Fruit fly (Drosophila melanogaster) whole organism, prepupa: ENCODE results near the gene rdgB.

Experiments used
- Blimp-1 ChIP-seq: fragments of 200-800 bp; sonication (Bioruptor generic); optimal IDR thresholded peaks from 3 replicates; lab custom pipeline; 2017; ENCODE audit warnings: missing biosample characterization, missing genetic modification characterization, mild to moderate bottlenecking, moderate library complexity, missing genetic modification reagents
- CG10631 ChIP-seq: fragments of 200-800 bp; sonication (Bioruptor generic); optimal IDR thresholded peaks from 2 replicates; lab custom pipeline; 2016; ENCODE audit warnings: missing biosample characterization, missing genetic modification characterization
- CG11762 ChIP-seq: fragments of 200-800 bp; sonication (Bioruptor generic); optimal IDR thresholded peaks from 3 replicates; lab custom pipeline; 2016; ENCODE audit warnings: missing biosample characterization, missing genetic modification characterization; ENCODE audit not compliant: insufficient read depth
- CG1621 ChIP-seq: fragments of 200-800 bp; sonication (Bioruptor generic); optimal IDR thresholded peaks from 3 replicates; lab custom pipeline; 2018; ENCODE audit warnings: missing biosample characterization, mild to moderate bottlenecking, missing genetic modification characterization
- CG3032 ChIP-seq: fragments of 200-800 bp; optimal IDR thresholded peaks from 2 replicates; lab custom pipeline; 2019; ENCODE audit warnings: missing biosample characterization, mild to moderate bottlenecking, missing genetic modification characterization, moderate library complexity
- CG31627 ChIP-seq: fragments of 200-800 bp; sonication (Bioruptor generic); optimal IDR thresholded peaks from 3 replicates; lab custom pipeline; 2016; ENCODE audit warnings: missing biosample characterization, missing genetic modification characterization
- CG34406 ChIP-seq: fragments of 200-800 bp; sonication (Bioruptor generic); optimal IDR thresholded peaks from 3 replicates; lab custom pipeline; 2016; ENCODE audit warnings: missing biosample characterization, missing genetic modification characterization
- CG6276 ChIP-seq: fragments of 200-800 bp; sonication (Bioruptor generic); optimal IDR thresholded peaks from 2 replicates; lab custom pipeline; 2017; ENCODE audit warnings: missing biosample characterization, mild to moderate bottlenecking, missing genetic modification characterization
- CG6808 ChIP-seq: fragments of 200-800 bp; sonication (Bioruptor generic); optimal IDR thresholded peaks from 3 replicates; lab custom pipeline; 2017; ENCODE audit warnings: missing biosample characterization, missing genetic modification characterization, mild to moderate bottlenecking, moderate library complexity, missing genetic modification reagents
- CG8319 ChIP-seq: fragments of 200-800 bp; sonication (Bioruptor generic); optimal IDR thresholded peaks from 3 replicates; lab custom pipeline; 2016; ENCODE audit warnings: missing biosample characterization, missing genetic modification characterization
- Eip78C ChIP-seq: fragments of 200-800 bp; sonication (Bioruptor generic); peaks from one replicate; lab custom pipeline; 2016; ENCODE audit warnings: missing biosample characterization, missing genetic modification characterization
- Ets96B ChIP-seq: fragments of 200-800 bp; optimal IDR thresholded peaks from 2 replicates; lab custom pipeline; 2019; ENCODE audit warnings: missing biosample characterization, mild to moderate bottlenecking, missing genetic modification characterization, moderate library complexity
- Gug ChIP-seq: fragments of 200-800 bp; sonication (Bioruptor generic); IDR thresholded peaks from 2 replicates; pipeline ENCODE4 v1.3.6; 2022; ENCODE audit warnings: missing biosample characterization, missing genetic modification characterization
- Hr38 ChIP-seq: sonication (Bioruptor generic); optimal IDR thresholded peaks from 2 replicates; lab custom pipeline; 2016; ENCODE audit warnings: missing biosample characterization, missing genetic modification characterization
- Met ChIP-seq: fragments of 200-800 bp; sonication (Bioruptor generic); optimal IDR thresholded peaks from 3 replicates; lab custom pipeline; 2016; ENCODE audit warnings: missing biosample characterization, missing genetic modification characterization
- OdsH ChIP-seq: fragments of 200-800 bp; sonication (Bioruptor generic); optimal IDR thresholded peaks from 3 replicates; lab custom pipeline; 2016; ENCODE audit warnings: missing biosample characterization, missing genetic modification characterization
- Sox102F ChIP-seq: fragments of 200-800 bp; sonication (Bioruptor generic); optimal IDR thresholded peaks from 2 replicates; lab custom pipeline; 2016; ENCODE audit warnings: missing biosample characterization, mild to moderate bottlenecking, missing genetic modification characterization
- Sox14 ChIP-seq: fragments of 200-800 bp; sonication (Bioruptor generic); optimal IDR thresholded peaks from 3 replicates; lab custom pipeline; 2016; ENCODE audit warnings: missing biosample characterization, missing genetic modification characterization
- Sox15 ChIP-seq: fragments of 200-800 bp; sonication (Bioruptor generic); optimal IDR thresholded peaks from 3 replicates; lab custom pipeline; 2016; ENCODE audit warnings: missing biosample characterization, missing genetic modification characterization
- acj6 ChIP-seq: fragments of 200-800 bp; sonication (Bioruptor generic); optimal IDR thresholded peaks from 3 replicates; lab custom pipeline; 2016; ENCODE audit warnings: missing biosample characterization, missing genetic modification characterization
- dac ChIP-seq: fragments of 200-800 bp; sonication (Bioruptor generic); optimal IDR thresholded peaks from 2 replicates; lab custom pipeline; 2017; ENCODE audit warnings: missing biosample characterization, mild to moderate bottlenecking, missing genetic modification characterization
- dsx ChIP-seq: fragments of 200-800 bp; optimal IDR thresholded peaks from 3 replicates; lab custom pipeline; 2019; ENCODE audit warnings: missing biosample characterization, mild to moderate bottlenecking, missing genetic modification characterization, moderate library complexity; ENCODE audit not compliant: poor library complexity, severe bottlenecking
- eg ChIP-seq: fragments of 200-800 bp; sonication (Bioruptor generic); IDR thresholded peaks from 3 replicates; pipeline ENCODE4 v1.3.6; 2022; ENCODE audit warnings: missing biosample characterization, missing genetic modification characterization
- fd85E ChIP-seq: fragments of 200-800 bp; sonication (Bioruptor generic); optimal IDR thresholded peaks from 3 replicates; lab custom pipeline; 2016; ENCODE audit warnings: missing biosample characterization, missing genetic modification characterization
- lz ChIP-seq: fragments of 200-800 bp; sonication (Bioruptor generic); optimal IDR thresholded peaks from 3 replicates; lab custom pipeline; 2016; ENCODE audit warnings: missing biosample characterization, missing genetic modification characterization
- net ChIP-seq: fragments of 200-800 bp; sonication (Bioruptor generic); optimal IDR thresholded peaks from 3 replicates; lab custom pipeline; 2016; ENCODE audit warnings: missing biosample characterization, missing genetic modification characterization
- salr ChIP-seq, 2 experiments: fragments of 200-800 bp; sonication (Bioruptor generic); optimal IDR thresholded peaks; 3 replicates each; lab custom pipeline; 2016 to 2018; ENCODE audit warnings: missing biosample characterization in 2 of 2, missing genetic modification characterization in 2 of 2, mild to moderate bottlenecking in 1 of 2
- ss ChIP-seq, 2 experiments: fragments of 200-800 bp; sonication (Bioruptor generic); optimal IDR thresholded peaks; 2 replicates in 1 of 2; 3 replicates in 1 of 2; lab custom pipeline; 2017 to 2018; ENCODE audit warnings: mild to moderate bottlenecking in 2 of 2, missing biosample characterization in 2 of 2, missing genetic modification characterization in 2 of 2, moderate library complexity in 1 of 2
- svp ChIP-seq: fragments of 200-800 bp; sonication (Bioruptor generic); peaks from one replicate; lab custom pipeline; 2016; ENCODE audit warnings: missing biosample characterization, missing genetic modification characterization
- topi ChIP-seq: fragments of 200-800 bp; sonication (Bioruptor generic); optimal IDR thresholded peaks from 3 replicates; lab custom pipeline; 2016; ENCODE audit warnings: missing biosample characterization, missing genetic modification characterization

rdgB gene

dm6 chrX:13764397-13765119 lies 2.0 kb downstream of the rdgB start (continued):
- peak; percentile 7 for TF ChIP-seq CG31627 (GFP tag; lab: Kevin White, UChicago)
- TF ChIP-seq CG11762 (GFP tag; lab: Kevin White, UChicago), result no peak
- TF ChIP-seq CG10631 (GFP tag; lab: Kevin White, UChicago), result peak; percentile 31
- TF ChIP-seq Met (GFP tag; lab: Kevin White, UChicago), result peak; percentile 37
- TF ChIP-seq dsx (GFP tag; lab: Kevin White, UChicago), result no peak
- no peak for TF ChIP-seq topi (GFP tag; lab: Kevin White, UChicago)
- peak; percentile 28 for TF ChIP-seq CG3032
- no peak for TF ChIP-seq ss (GFP tag; optimal IDR thresholded peaks at IDR 0.05; lab: Kevin White, UChicago)
- TF ChIP-seq OdsH, result peak; percentile 60
- TF ChIP-seq Sox14 (GFP tag; lab: Kevin White, UChicago), result peak; percentile 30
- TF ChIP-seq Ets96B (tag; lab: Kevin White, UChicago), result peak; percentile 35
- TF ChIP-seq salr (GFP tag; optimal IDR thresholded peaks at IDR 0.05; lab: Kevin White, UChicago), result peak in 1 of 2 experiments; percentile 50
- TF ChIP-seq CG34406 (GFP tag; lab: Kevin White, UChicago), result peak; percentile 31
- TF ChIP-seq Sox15 (GFP tag; lab: Kevin White, UChicago), result no peak
- TF ChIP-seq fd85E (GFP tag; lab: Kevin White, UChicago), result no peak
- no peak for TF ChIP-seq CG8319 (GFP tag; lab: Kevin White, UChicago)
- TF ChIP-seq CG6276 (GFP tag; lab: Kevin White, UChicago), result peak; percentile 47

dm6 chrX:13765217-13765616 lies 2.7 kb downstream of the rdgB start:
- TF ChIP-seq Gug (no peak), svp (GFP tag; lab: Kevin White, UChicago) (peak; percentile 44)
- TF ChIP-seq, all 60 proteins: peak for 1

- TF ChIP-seq svp (GFP tag; lab: Kevin White, UChicago) (peak; percentile 39), CG1621 (tag; lab: Kevin White, UChicago) (no peak)
- TF ChIP-seq, all 60 proteins: peak for 1
These were observed 3.9 kb downstream of the rdgB start for dm6 chrX:13766495-13766894.

dm6 chrX:13770768-13771167 lies 8.2 kb downstream of the rdgB start:
- TF ChIP-seq CG6808 (GFP tag; lab: Kevin White, UChicago) (no peak), CG1621 (tag; lab: Kevin White, UChicago) (no peak), Hr38 (GFP tag; lab: Kevin White, UChicago) (no peak), Eip78C (GFP tag; lab: Kevin White, UChicago) (no peak), acj6 (GFP tag; lab: Kevin White, UChicago) (no peak), CG6276 (GFP tag; lab: Kevin White, UChicago) (no peak), eg (GFP tag; lab: Robert Waterston, UW) (no peak), Sox102F (no peak)

dm6 chrX:13778568-13778967 lies 16.0 kb downstream of the rdgB start:
- no peak for TF ChIP-seq Gug
- TF ChIP-seq Eip78C (GFP tag; lab: Kevin White, UChicago), result no peak
- TF ChIP-seq svp (GFP tag; lab: Kevin White, UChicago), result no peak
- no peak for TF ChIP-seq Ets96B (tag; lab: Kevin White, UChicago)
- TF ChIP-seq CG8319 (GFP tag; lab: Kevin White, UChicago), result no peak
- TF ChIP-seq Blimp-1 (GFP tag; lab: Kevin White, UChicago), result no peak
- no peak for TF ChIP-seq net (GFP tag; lab: Kevin White, UChicago)
- TF ChIP-seq Hr38 (GFP tag; lab: Kevin White, UChicago), result no peak
- no peak for TF ChIP-seq CG1621 (tag; lab: Kevin White, UChicago)
- no peak for TF ChIP-seq CG6276 (GFP tag; lab: Kevin White, UChicago)
- no peak for TF ChIP-seq dac
- TF ChIP-seq eg (GFP tag; lab: Robert Waterston, UW), result no peak
- TF ChIP-seq lz (GFP tag; lab: Kevin White, UChicago), result no peak
